Worm (Caenorhabditis elegans) whole organism, L1 larva: Measurements from ENCODE around the gene mrp-6.

Experiments
- F16B12.6 ChIP-seq: fragments of 150-350 bp; optimal IDR thresholded peaks from 2 replicates; lab custom pipeline; 2014; ENCODE audit warnings: missing biosample characterization, missing genetic modification characterization
- Y116A8C.19 ChIP-seq: sonication (generic microtip); optimal IDR thresholded peaks from 2 replicates; lab custom pipeline; 2016; ENCODE audit warnings: missing compliant biosample characterization, missing genetic modification characterization, borderline replicate concordance
- ceh-8 ChIP-seq: fragments of 200-800 bp; sonication (Bioruptor generic); optimal IDR thresholded peaks from 2 replicates; lab custom pipeline; 2018; ENCODE audit warnings: mild to moderate bottlenecking, missing genetic modification characterization, moderate library complexity, missing compliant biosample characterization
- ceh-88 ChIP-seq: fragments of 200-800 bp; sonication (Bioruptor generic); IDR thresholded peaks from 2 replicates; pipeline ENCODE4 v1.3.6; 2022; ENCODE audit warnings: missing genetic modification characterization, missing compliant biosample characterization
- ceh-90 ChIP-seq: sonication (generic microtip); optimal IDR thresholded peaks from 2 replicates; lab custom pipeline; 2016; ENCODE audit warnings: missing genetic modification characterization, missing compliant biosample characterization
- ces-1 ChIP-seq: fragments of 150-350 bp; optimal IDR thresholded peaks from 2 replicates; lab custom pipeline; 2014; ENCODE audit warnings: missing biosample characterization, missing genetic modification reagents, missing genetic modification characterization
- dsc-1 ChIP-seq: sonication (generic microtip); optimal IDR thresholded peaks from 2 replicates; lab custom pipeline; 2016; ENCODE audit warnings: mild to moderate bottlenecking, missing genetic modification characterization, missing compliant biosample characterization
- efl-1 ChIP-seq, 4 experiments: fragments of 150-350 bp; optimal IDR thresholded peaks in 3 of 4; peaks in 1 of 4; 1 replicate in 1 of 4; 2 replicates in 3 of 4; lab custom pipeline; 2014; ENCODE audit warnings: missing biosample characterization in 2 of 4, missing genetic modification characterization in 2 of 4, missing genetic modification reagents in 2 of 4
- egl-13 ChIP-seq: sonication (generic microtip); optimal IDR thresholded peaks from 2 replicates; lab custom pipeline; 2016; ENCODE audit warnings: missing genotype, missing genetic modification reagents, missing genetic modification characterization, missing compliant biosample characterization
- elt-3 ChIP-seq, 6 experiments: fragments of 150-350 bp in 1 of 6; sonication (generic microtip); optimal IDR thresholded peaks; 2 replicates each; lab custom pipeline; 2017 to 2018; ENCODE audit warnings: missing biosample characterization in 6 of 6, missing genetic modification characterization in 6 of 6, inconsistent platforms in 1 of 6
- ets-5 ChIP-seq: fragments of 200-800 bp; sonication (Bioruptor generic); IDR thresholded peaks from 2 replicates; pipeline ENCODE4 v1.3.6; 2022; ENCODE audit warnings: missing genetic modification characterization, missing compliant biosample characterization
- fkh-4 ChIP-seq: sonication (generic microtip); optimal IDR thresholded peaks from 2 replicates; lab custom pipeline; 2016; ENCODE audit warnings: missing compliant biosample characterization, missing genetic modification characterization, borderline replicate concordance
- hlh-17 ChIP-seq: fragments of 200-800 bp; sonication (Bioruptor generic); optimal IDR thresholded peaks from 2 replicates; lab custom pipeline; 2018; ENCODE audit warnings: missing genetic modification characterization, mild to moderate bottlenecking, missing compliant biosample characterization, moderate library complexity, borderline replicate concordance
- isw-1 ChIP-seq: fragments of 200-800 bp; sonication (Bioruptor generic); IDR thresholded peaks from 2 replicates; pipeline ENCODE4 v1.3.6; 2022; ENCODE audit warnings: missing genetic modification characterization, missing compliant biosample characterization
- jun-1 ChIP-seq: fragments of 150-350 bp; optimal IDR thresholded peaks from 2 replicates; lab custom pipeline; 2014; ENCODE audit warnings: missing biosample characterization, missing genetic modification reagents, missing genetic modification characterization
- lin-14 ChIP-seq: fragments of 200-800 bp; sonication (Bioruptor generic); optimal IDR thresholded peaks from 2 replicates; lab custom pipeline; 2018; ENCODE audit warnings: mild to moderate bottlenecking, missing genetic modification characterization, moderate library complexity, missing compliant biosample characterization
- lin-35 ChIP-seq, 2 experiments: fragments of 150-350 bp; optimal IDR thresholded peaks; 2 replicates each; lab custom pipeline; 2014; ENCODE audit warnings: missing biosample characterization in 2 of 2, missing genetic modification characterization in 2 of 2, missing genetic modification reagents in 2 of 2
- lin-39 ChIP-seq: fragments of 150-350 bp; optimal IDR thresholded peaks from 2 replicates; lab custom pipeline; 2014; ENCODE audit warnings: missing biosample characterization, missing genetic modification reagents, missing genetic modification characterization
- mab-9 ChIP-seq: fragments of 200-800 bp; sonication (Bioruptor generic); IDR thresholded peaks from 2 replicates; pipeline ENCODE4 v1.3.6; 2022; ENCODE audit warnings: missing genetic modification reagents, missing genetic modification characterization, missing compliant biosample characterization
- mdl-1 ChIP-seq, 2 experiments: fragments of 150-350 bp; optimal IDR thresholded peaks; 2 replicates each; lab custom pipeline; 2014 to 2017; ENCODE audit warnings: missing biosample characterization in 2 of 2, missing genetic modification characterization in 2 of 2, inconsistent platforms in 1 of 2
- mef-2 ChIP-seq: fragments of 150-350 bp; optimal IDR thresholded peaks from 2 replicates; lab custom pipeline; 2014; ENCODE audit warnings: missing biosample characterization, missing genetic modification characterization
- mep-1 ChIP-seq: fragments of 150-350 bp; optimal IDR thresholded peaks from 2 replicates; lab custom pipeline; 2014; ENCODE audit warnings: missing biosample characterization, missing genetic modification characterization
- nhr-20 ChIP-seq: sonication (generic microtip); optimal IDR thresholded peaks from 2 replicates; lab custom pipeline; 2016; ENCODE audit warnings: mild to moderate bottlenecking, missing genetic modification characterization, missing compliant biosample characterization
- nhr-47 ChIP-seq: sonication (generic microtip); optimal IDR thresholded peaks from 2 replicates; lab custom pipeline; 2016; ENCODE audit warnings: mild to moderate bottlenecking, missing genetic modification characterization, moderate library complexity, missing compliant biosample characterization
- nhr-71 ChIP-seq: sonication (generic microtip); optimal IDR thresholded peaks from 2 replicates; lab custom pipeline; 2016; ENCODE audit warnings: mild to moderate bottlenecking, missing genetic modification characterization, moderate library complexity, missing compliant biosample characterization
- nhr-85 ChIP-seq: sonication (generic microtip); peaks from one replicate; lab custom pipeline; 2016; ENCODE audit warnings: missing genetic modification characterization, inconsistent platforms, missing compliant biosample characterization
- nhr-90 ChIP-seq: sonication (generic microtip); optimal IDR thresholded peaks from 2 replicates; lab custom pipeline; 2016; ENCODE audit warnings: mild to moderate bottlenecking, missing genetic modification characterization, missing compliant biosample characterization; ENCODE audit not compliant: poor library complexity
- rnt-1 ChIP-seq: sonication (generic microtip); optimal IDR thresholded peaks from 2 replicates; lab custom pipeline; 2016; ENCODE audit warnings: mild to moderate bottlenecking, missing genetic modification characterization, moderate library complexity, missing compliant biosample characterization
- skn-1 ChIP-seq: fragments of 150-350 bp; optimal IDR thresholded peaks from 2 replicates; lab custom pipeline; 2014; ENCODE audit warnings: missing biosample characterization, missing genetic modification characterization
- snu-23 ChIP-seq: sonication (generic microtip); optimal IDR thresholded peaks from 2 replicates; lab custom pipeline; 2016; ENCODE audit warnings: missing genetic modification characterization, missing compliant biosample characterization
- sup-37 ChIP-seq: fragments of 200-800 bp; sonication (Bioruptor generic); optimal IDR thresholded peaks from 2 replicates; lab custom pipeline; 2018; ENCODE audit warnings: mild to moderate bottlenecking, missing genetic modification characterization, missing compliant biosample characterization
- tbx-2 ChIP-seq: sonication (generic microtip); optimal IDR thresholded peaks from 2 replicates; lab custom pipeline; 2016; ENCODE audit warnings: missing genetic modification characterization, missing compliant biosample characterization
- unc-130 ChIP-seq: fragments of 150-350 bp; optimal IDR thresholded peaks from 2 replicates; lab custom pipeline; 2017; ENCODE audit warnings: missing biosample characterization, missing genetic modification characterization, inconsistent platforms
- unc-62 ChIP-seq: fragments of 150-350 bp; optimal IDR thresholded peaks from 2 replicates; lab custom pipeline; 2014; ENCODE audit warnings: missing biosample characterization, missing genetic modification reagents, missing genetic modification characterization
- unc-98 ChIP-seq: fragments of 200-800 bp; sonication (Bioruptor generic); IDR thresholded peaks from 2 replicates; pipeline ENCODE4 v1.3.6; 2022; ENCODE audit warnings: missing genetic modification characterization, missing compliant biosample characterization
- zag-1 ChIP-seq: fragments of 150-350 bp; optimal IDR thresholded peaks from 2 replicates; lab custom pipeline; 2014; ENCODE audit warnings: missing biosample characterization, missing genetic modification characterization
- zip-4 ChIP-seq: fragments of 200-800 bp; sonication (Bioruptor generic); optimal IDR thresholded peaks from 2 replicates; lab custom pipeline; 2018; ENCODE audit warnings: mild to moderate bottlenecking, missing genetic modification characterization, moderate library complexity, missing compliant biosample characterization
- ztf-11 ChIP-seq, 2 experiments: sonication (generic microtip); optimal IDR thresholded peaks; 2 replicates each; lab custom pipeline; 2016 to 2017; ENCODE audit warnings: missing genetic modification characterization in 2 of 2, missing biosample characterization in 1 of 2, missing compliant biosample characterization in 1 of 2
- ztf-4 ChIP-seq: fragments of 150-350 bp; optimal IDR thresholded peaks from 2 replicates; lab custom pipeline; 2014; ENCODE audit warnings: missing biosample characterization, missing genetic modification characterization

The mrp-6 gene

ce11 chrX:4157896-4158295 is 28.7 kb downstream of the mrp-6 start:
- TF ChIP-seq mab-9 (GFP tag; lab: Robert Waterston, UW) (no peak), mep-1 (tag; lab: Kevin White, UChicago) (peak; percentile 20), nhr-47 (peak; percentile 31), unc-130 (no peak), mef-2 (no peak), unc-62 (GFP tag; lab: Kevin White, UChicago) (no peak), ets-5 (GFP tag; lab: Robert Waterston, UW) (no peak), efl-1 (optimal IDR thresholded peaks at IDR 0.05; lab: Kevin White, UChicago) (no peak), efl-1 (GFP tag; optimal IDR thresholded peaks at IDR 0.05 in 1 of 2; lab: Kevin White, UChicago) (no peak), ces-1 (GFP tag; lab: Kevin White, UChicago) (no peak), lin-39 (tag; lab: Kevin White, UChicago) (no peak), lin-35 (GFP tag; optimal IDR thresholded peaks at IDR 0.05; lab: Kevin White, UChicago) (peak in 1 of 2 experiments; percentile 8), zag-1 (no peak), rnt-1 (tag; lab: Kevin White, UChicago) (peak; percentile 62), lin-14 (GFP tag; lab: Kevin White, UChicago) (peak; percentile 78), elt-3 (tag; optimal IDR thresholded peaks at IDR 0.05; lab: Kevin White, UChicago) (peak in 2 of 6 experiments; percentile 30 to 56), unc-98 (GFP tag; lab: Robert Waterston, UW) (no peak), hlh-17 (GFP tag; lab: Kevin White, UChicago) (no peak), nhr-90 (tag; lab: Kevin White, UChicago) (peak; percentile 10), sup-37 (GFP tag; lab: Kevin White, UChicago) (no peak), zip-4 (GFP tag; lab: Kevin White, UChicago) (no peak), ztf-11 (tag; optimal IDR thresholded peaks at IDR 0.05; lab: Kevin White, UChicago) (peak in 1 of 2 experiments; percentile 12), isw-1 (GFP tag; lab: Robert Waterston, UW) (no peak), tbx-2 (tag; lab: Kevin White, UChicago) (peak; percentile 26), nhr-71 (tag; lab: Kevin White, UChicago) (peak; percentile 58), F16B12.6 (tag; lab: Kevin White, UChicago) (no peak), dsc-1 (tag; lab: Kevin White, UChicago) (peak; percentile 67), egl-13 (tag; lab: Kevin White, UChicago) (peak; percentile 64), mdl-1 (tag; optimal IDR thresholded peaks at IDR 0.05; lab: Kevin White, UChicago) (peak in 1 of 2 experiments; percentile 22), ztf-4 (no peak), fkh-4 (tag; lab: Kevin White, UChicago) (no peak), ceh-90 (tag; lab: Kevin White, UChicago) (no peak), skn-1 (tag; lab: Kevin White, UChicago) (peak; percentile 22), nhr-85 (peak; percentile 53), nhr-20 (peak; percentile 30), snu-23 (peak; percentile 50)

DNA sequence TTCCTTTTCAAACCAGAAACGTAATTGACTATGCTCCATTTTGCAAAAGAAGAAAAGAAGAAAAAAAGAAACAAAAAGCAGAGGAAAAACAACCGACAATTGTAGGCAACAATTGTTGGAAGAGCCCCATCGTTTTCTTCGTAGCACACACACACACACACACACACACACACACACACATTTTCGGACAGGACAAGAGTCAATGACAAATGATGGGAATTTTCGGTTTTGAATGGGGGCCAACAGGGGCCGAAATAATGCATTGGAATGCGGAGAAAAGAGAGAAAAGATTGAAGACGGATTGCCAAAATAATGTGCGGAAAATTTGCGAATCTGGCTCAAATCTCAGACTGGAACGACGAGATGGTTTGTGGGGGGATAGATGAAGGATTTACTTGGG is 31.8 kb downstream of the mrp-6 start:
- peak; percentile 79 for TF ChIP-seq lin-14 (GFP tag; lab: Kevin White, UChicago)
- TF ChIP-seq isw-1 (GFP tag; lab: Robert Waterston, UW): no peak
- no peak for TF ChIP-seq elt-3 (tag; optimal IDR thresholded peaks at IDR 0.05; lab: Kevin White, UChicago)
- no peak for TF ChIP-seq Y116A8C.19 (tag; lab: Kevin White, UChicago)
- no peak for TF ChIP-seq ceh-90 (tag; lab: Kevin White, UChicago)
- peak; percentile 11 for TF ChIP-seq nhr-71 (tag; lab: Kevin White, UChicago)
- no peak for TF ChIP-seq ceh-8 (GFP tag; lab: Kevin White, UChicago)
- no peak for TF ChIP-seq ceh-88
- peak; percentile 25 for TF ChIP-seq rnt-1 (tag; lab: Kevin White, UChicago)
- TF ChIP-seq jun-1: no peak
